Fruit fly (Drosophila melanogaster) whole organism, embryonic: ENCODE data around the gene vari.

Source experiments
- Bteb2 ChIP-seq: fragments of 200-800 bp; sonication (Bioruptor generic); optimal IDR thresholded peaks from 2 replicates; lab custom pipeline; 2016; ENCODE audit warnings: missing biosample characterization, missing genetic modification characterization
- CG12744 ChIP-seq: fragments of 200-800 bp; sonication (Bioruptor generic); optimal IDR thresholded peaks from 2 replicates; lab custom pipeline; 2016; ENCODE audit warnings: missing biosample characterization, missing genetic modification characterization
- CG13775 ChIP-seq: fragments of 200-800 bp; sonication (Bioruptor generic); optimal IDR thresholded peaks from 3 replicates; lab custom pipeline; 2017; ENCODE audit warnings: missing biosample characterization, mild to moderate bottlenecking, missing genetic modification characterization
- CG14965 ChIP-seq: fragments of 200-800 bp; sonication (Bioruptor generic); optimal IDR thresholded peaks from 2 replicates; lab custom pipeline; 2016; ENCODE audit warnings: missing biosample characterization, missing genetic modification characterization, borderline replicate concordance
- CG15479 ChIP-seq: fragments of 200-800 bp; sonication (Bioruptor generic); optimal IDR thresholded peaks from 3 replicates; lab custom pipeline; 2019; ENCODE audit warnings: missing biosample characterization, mild to moderate bottlenecking, missing genetic modification characterization, moderate library complexity
- CG1602 ChIP-seq: fragments of 200-800 bp; sonication (Bioruptor generic); optimal IDR thresholded peaks from 3 replicates; lab custom pipeline; 2016; ENCODE audit warnings: missing biosample characterization, missing genetic modification characterization
- CG16815 ChIP-seq: fragments of 200-800 bp; sonication (Bioruptor generic); optimal IDR thresholded peaks from 3 replicates; lab custom pipeline; 2017; ENCODE audit warnings: missing biosample characterization, mild to moderate bottlenecking, missing genetic modification characterization
- CG17359 ChIP-seq: fragments of 200-800 bp; sonication (Bioruptor generic); optimal IDR thresholded peaks from 3 replicates; lab custom pipeline; 2018; ENCODE audit warnings: missing biosample characterization, mild to moderate bottlenecking, missing genetic modification characterization, moderate library complexity
- CG2120 ChIP-seq: fragments of 200-800 bp; sonication (Bioruptor generic); optimal IDR thresholded peaks from 3 replicates; lab custom pipeline; 2016; ENCODE audit warnings: missing biosample characterization, missing genetic modification characterization
- CG2678 ChIP-seq: fragments of 200-800 bp; sonication (Bioruptor generic); optimal IDR thresholded peaks from 3 replicates; lab custom pipeline; 2019; ENCODE audit warnings: missing biosample characterization, mild to moderate bottlenecking, missing genetic modification characterization, moderate library complexity
- CG3838 ChIP-seq: fragments of 200-800 bp; sonication (Bioruptor generic); optimal IDR thresholded peaks from 3 replicates; lab custom pipeline; 2016; ENCODE audit warnings: missing biosample characterization, missing genetic modification characterization
- CG43689 ChIP-seq: fragments of 200-800 bp; sonication (Bioruptor generic); IDR thresholded peaks from 2 replicates; pipeline ENCODE4 v1.3.6; 2022; ENCODE audit warnings: missing biosample characterization, missing genetic modification characterization
- CG6254 ChIP-seq: fragments of 200-800 bp; sonication (Bioruptor generic); optimal IDR thresholded peaks from 3 replicates; lab custom pipeline; 2017; ENCODE audit warnings: mild to moderate bottlenecking, missing biosample characterization, missing genetic modification reagents, missing genetic modification characterization
- CG6272 ChIP-seq: fragments of 200-800 bp; sonication (Bioruptor generic); IDR thresholded peaks from 2 replicates; pipeline ENCODE4 v1.3.6; 2022; ENCODE audit warnings: missing biosample characterization, missing genetic modification characterization
- CG7786 ChIP-seq: fragments of 200-800 bp; sonication (Bioruptor generic); optimal IDR thresholded peaks from 2 replicates; lab custom pipeline; 2016; ENCODE audit warnings: missing biosample characterization, missing genetic modification characterization
- CG9817 ChIP-seq: fragments of 200-800 bp; sonication (Bioruptor generic); optimal IDR thresholded peaks from 2 replicates; lab custom pipeline; 2018; ENCODE audit warnings: missing biosample characterization, mild to moderate bottlenecking, missing genetic modification characterization, moderate library complexity
- CHES-1-like ChIP-seq: fragments of 200-800 bp; sonication (Bioruptor generic); optimal IDR thresholded peaks from 2 replicates; lab custom pipeline; 2016; ENCODE audit warnings: missing biosample characterization, missing genetic modification characterization
- Drgx ChIP-seq: fragments of 200-800 bp; sonication (Bioruptor generic); IDR thresholded peaks from 2 replicates; pipeline ENCODE4 v1.3.6; 2022; ENCODE audit warnings: missing biosample characterization, missing genetic modification characterization
- Fer2 ChIP-seq: fragments of 200-800 bp; sonication (Bioruptor generic); optimal IDR thresholded peaks from 2 replicates; lab custom pipeline; 2018; ENCODE audit warnings: missing biosample characterization, mild to moderate bottlenecking, missing genetic modification characterization, moderate library complexity
- Fer3 ChIP-seq: fragments of 200-800 bp; sonication (Bioruptor generic); optimal IDR thresholded peaks from 2 replicates; lab custom pipeline; 2018; ENCODE audit warnings: missing biosample characterization, mild to moderate bottlenecking, missing genetic modification characterization, moderate library complexity
- Nf-YB ChIP-seq: fragments of 200-800 bp; sonication (Bioruptor generic); optimal IDR thresholded peaks from 3 replicates; lab custom pipeline; 2019; ENCODE audit warnings: missing biosample characterization, mild to moderate bottlenecking, missing genetic modification characterization, moderate library complexity
- Ptx1 ChIP-seq: fragments of 200-800 bp; sonication (Bioruptor generic); IDR thresholded peaks from 2 replicates; pipeline ENCODE4 v1.3.6; 2022; ENCODE audit warnings: missing biosample characterization, missing genetic modification characterization
- Sox102F ChIP-seq: fragments of 200-800 bp; sonication (Bioruptor generic); optimal IDR thresholded peaks from 2 replicates; lab custom pipeline; 2018; ENCODE audit warnings: missing biosample characterization, mild to moderate bottlenecking, missing genetic modification characterization, moderate library complexity
- Ssrp ChIP-seq: fragments of 200-800 bp; sonication (Bioruptor generic); optimal IDR thresholded peaks from 2 replicates; lab custom pipeline; 2018; ENCODE audit warnings: missing biosample characterization, mild to moderate bottlenecking, missing genetic modification characterization, moderate library complexity
- Tbp ChIP-seq: fragments of >200 bp; optimal IDR thresholded peaks from 2 replicates; lab custom pipeline; 2018; ENCODE audit warnings: missing biosample characterization, missing genetic modification characterization
- Xbp1 ChIP-seq: fragments of 200-800 bp; sonication (Bioruptor generic); optimal IDR thresholded peaks from 3 replicates; lab custom pipeline; 2016; ENCODE audit warnings: missing biosample characterization, mild to moderate bottlenecking, missing genetic modification characterization
- ase ChIP-seq: fragments of 200-800 bp; sonication (Bioruptor generic); IDR thresholded peaks from 3 replicates; pipeline ENCODE4 v1.3.6; 2022; ENCODE audit warnings: missing biosample characterization, missing genetic modification characterization
- bowl ChIP-seq: fragments of 200-800 bp; sonication (Bioruptor generic); IDR thresholded peaks from 2 replicates; pipeline ENCODE4 v1.3.6; 2022; ENCODE audit warnings: missing biosample characterization, missing genetic modification characterization
- croc ChIP-seq: fragments of 200-800 bp; sonication (Bioruptor generic); conservative IDR thresholded peaks from 3 replicates; pipeline ENCODE4 v1.3.6; 2022; ENCODE audit warnings: missing biosample characterization, missing genetic modification characterization
- crol ChIP-seq: fragments of 200-800 bp; sonication (Bioruptor generic); IDR thresholded peaks from 2 replicates; pipeline ENCODE4 v1.3.6; 2022; ENCODE audit warnings: missing biosample characterization, missing genetic modification characterization
- cwo ChIP-seq: fragments of 200-800 bp; sonication (Bioruptor generic); optimal IDR thresholded peaks from 3 replicates; lab custom pipeline; 2017; ENCODE audit warnings: missing biosample characterization, missing genetic modification characterization, mild to moderate bottlenecking, moderate library complexity, missing genetic modification reagents
- dati ChIP-seq: fragments of 200-800 bp; sonication (Bioruptor generic); IDR thresholded peaks from 2 replicates; pipeline ENCODE4 v1.3.6; 2022; ENCODE audit warnings: missing biosample characterization, missing genetic modification characterization
- en ChIP-seq: fragments of 200-800 bp; sonication (Bioruptor generic); optimal IDR thresholded peaks from 2 replicates; lab custom pipeline; 2016; ENCODE audit warnings: missing biosample characterization, missing genetic modification characterization
- fd64A ChIP-seq: fragments of 200-800 bp; sonication (Bioruptor generic); optimal IDR thresholded peaks from 3 replicates; lab custom pipeline; 2018; ENCODE audit warnings: missing biosample characterization, mild to moderate bottlenecking, missing genetic modification characterization
- gcm2 ChIP-seq: fragments of 200-800 bp; sonication (Bioruptor generic); optimal IDR thresholded peaks from 2 replicates; lab custom pipeline; 2016; ENCODE audit warnings: missing biosample characterization, missing genetic modification characterization
- h ChIP-seq: fragments of >200 bp; optimal IDR thresholded peaks from 2 replicates; lab custom pipeline; 2017
- kah ChIP-seq: fragments of 200-800 bp; sonication (Bioruptor generic); optimal IDR thresholded peaks from 2 replicates; lab custom pipeline; 2018; ENCODE audit warnings: missing biosample characterization, mild to moderate bottlenecking, missing genetic modification characterization
- ken ChIP-seq: fragments of 200-800 bp; sonication (Bioruptor generic); IDR thresholded peaks from 3 replicates; pipeline ENCODE4 v1.3.6; 2022; ENCODE audit warnings: missing biosample characterization, missing genetic modification characterization
- lmd ChIP-seq: fragments of 200-800 bp; sonication (Bioruptor generic); IDR thresholded peaks from 2 replicates; pipeline ENCODE4 v1.3.6; 2022; ENCODE audit warnings: missing biosample characterization, missing genetic modification characterization
- nom ChIP-seq: fragments of 200-800 bp; sonication (Bioruptor generic); optimal IDR thresholded peaks from 2 replicates; lab custom pipeline; 2017; ENCODE audit warnings: missing biosample characterization, missing genetic modification characterization, mild to moderate bottlenecking, moderate library complexity, missing genetic modification reagents
- schlank ChIP-seq: fragments of 200-800 bp; sonication (Bioruptor generic); optimal IDR thresholded peaks from 2 replicates; lab custom pipeline; 2018; ENCODE audit warnings: missing biosample characterization, mild to moderate bottlenecking, missing genetic modification characterization
- shn ChIP-seq: fragments of 200-800 bp; sonication (Bioruptor generic); optimal IDR thresholded peaks from 3 replicates; lab custom pipeline; 2016; ENCODE audit warnings: missing biosample characterization, missing genetic modification characterization
- slbo ChIP-seq: fragments of 200-800 bp; sonication (Bioruptor generic); IDR thresholded peaks from 2 replicates; pipeline ENCODE4 v1.3.6; 2022; ENCODE audit warnings: missing biosample characterization, missing genetic modification characterization
- ssp ChIP-seq: fragments of 200-800 bp; sonication (Bioruptor generic); IDR thresholded peaks from 2 replicates; pipeline ENCODE4 v1.3.6; 2022; ENCODE audit warnings: missing biosample characterization, missing genetic modification characterization
- stc ChIP-seq: fragments of 200-800 bp; sonication (Bioruptor generic); IDR thresholded peaks from 2 replicates; pipeline ENCODE4 v1.3.6; 2022; ENCODE audit warnings: missing biosample characterization, missing genetic modification characterization
- wor ChIP-seq: fragments of 200-800 bp; sonication (Bioruptor generic); IDR thresholded peaks from 2 replicates; pipeline ENCODE4 v1.3.6; 2022; ENCODE audit warnings: missing biosample characterization, missing genetic modification characterization

Gene vari

dm6 chr2L:20761951-20762538 is 34.8 kb downstream of the vari start (continued):
- TF ChIP-seq CG16815 (GFP tag; lab: Kevin White, UChicago) (no peak), CG1602 (GFP tag; lab: Kevin White, UChicago) (peak; percentile 35), CG12744 (GFP tag; lab: Kevin White, UChicago) (no peak), crol (GFP tag; lab: Robert Waterston, UW) (no peak)

- no peak for TF ChIP-seq Sox102F (GFP tag; lab: Kevin White, UChicago)
- peak; percentile 74 for TF ChIP-seq CG15479
These were observed 35.9 kb downstream of the vari start for dm6 chr2L:20760956-20761355.

- TF ChIP-seq bowl: no peak
- no peak for TF ChIP-seq dati (GFP tag; lab: Robert Waterston, UW)
- TF ChIP-seq ase (GFP tag; lab: Robert Waterston, UW): 0 out of 3 replicates have a peak, but pooled peaks have one; percentile 50
- no peak for TF ChIP-seq h
- TF ChIP-seq wor (GFP tag; lab: Robert Waterston, UW): 0 out of 2 replicates have a peak, but pooled peaks have one; percentile 25
- TF ChIP-seq Ptx1 (GFP tag; lab: Robert Waterston, UW): peak; percentile 58
- no peak for TF ChIP-seq Fer2 (tag; lab: Kevin White, UChicago)
- peak; percentile 74 for TF ChIP-seq kah
- TF ChIP-seq schlank: peak; percentile 15
- no peak for TF ChIP-seq Xbp1
- peak; percentile 51 for TF ChIP-seq stc (GFP tag; lab: Robert Waterston, UW)
- no peak for TF ChIP-seq gcm2 (GFP tag; lab: Kevin White, UChicago)
- TF ChIP-seq ken: no peak
- no peak; the same call in 1 of the 2 replicates for TF ChIP-seq ssp
- TF ChIP-seq croc: no peak; the same call in 2 of the 3 replicates
- TF ChIP-seq en (GFP tag; lab: Kevin White, UChicago): no peak
- no peak for TF ChIP-seq CG14965 (GFP tag; lab: Kevin White, UChicago)
- peak; percentile 57 for TF ChIP-seq lmd (GFP tag; lab: Robert Waterston, UW)
- TF ChIP-seq CG13775 (GFP tag; lab: Kevin White, UChicago): peak; percentile 22
- TF ChIP-seq CG7786 (GFP tag; lab: Kevin White, UChicago): no peak
- peak; percentile 66 for TF ChIP-seq slbo (GFP tag; lab: Robert Waterston, UW)
- TF ChIP-seq CG6254 (GFP tag; lab: Kevin White, UChicago): peak; percentile 12
- TF ChIP-seq Fer3 (tag; lab: Kevin White, UChicago): peak; percentile 53
- TF ChIP-seq CG3838 (GFP tag; lab: Kevin White, UChicago): no peak
- TF ChIP-seq CHES-1-like (GFP tag; lab: Kevin White, UChicago): no peak
- TF ChIP-seq cwo (GFP tag; lab: Kevin White, UChicago): peak; percentile 11
- no peak for TF ChIP-seq shn (GFP tag; lab: Kevin White, UChicago)
- peak; percentile 51 for TF ChIP-seq CG2120 (GFP tag; lab: Kevin White, UChicago)
- TF ChIP-seq CG2678: peak; percentile 76
- TF ChIP-seq Bteb2 (GFP tag; lab: Kevin White, UChicago): no peak
- TF ChIP-seq Ssrp: peak; percentile 59
- peak; percentile 27 for TF ChIP-seq Nf-YB
- 0 out of 2 replicates have a peak, but pooled peaks have one; percentile 21 for TF ChIP-seq Drgx (GFP tag; lab: Robert Waterston, UW)
- no peak for TF ChIP-seq Tbp (GFP tag; lab: Kevin White, UChicago)
- peak; percentile 56 for TF ChIP-seq CG17359 (tag; lab: Kevin White, UChicago)
- TF ChIP-seq fd64A (GFP tag; lab: Kevin White, UChicago): peak; percentile 55
- 0 out of 2 replicates have a peak, but pooled peaks have one; percentile 34 for TF ChIP-seq CG6272 (GFP tag; lab: Robert Waterston, UW)
- TF ChIP-seq nom (GFP tag; lab: Kevin White, UChicago): no peak
- TF ChIP-seq CG9817 (tag; lab: Kevin White, UChicago): peak; percentile 41
- no peak for TF ChIP-seq CG43689 (GFP tag; lab: Robert Waterston, UW)
These were observed 36.9 kb downstream of the vari start for dm6 chr2L:20759809-20760485.
